Worm (Caenorhabditis elegans) whole organism, L4 larva: Measurements from ENCODE around the gene deb-1.

Experiments used
- ceh-32 ChIP-seq: sonication (generic microtip); optimal IDR thresholded peaks from 2 replicates; lab custom pipeline; 2016; ENCODE audit warnings: mild to moderate bottlenecking, missing genetic modification characterization, missing compliant biosample characterization; ENCODE audit not compliant: poor library complexity
- daf-8 ChIP-seq: fragments of 200-800 bp; sonication (Bioruptor generic); IDR thresholded peaks from 2 replicates; pipeline ENCODE4 v1.3.6; 2022; ENCODE audit warnings: missing genetic modification characterization, missing compliant biosample characterization
- fos-1 ChIP-seq: fragments of 150-350 bp; optimal IDR thresholded peaks from 2 replicates; lab custom pipeline; 2014; ENCODE audit warnings: missing biosample characterization, missing genetic modification characterization
- hlh-30 ChIP-seq: sonication (generic microtip); optimal IDR thresholded peaks from 2 replicates; lab custom pipeline; 2017; ENCODE audit warnings: antibody characterized with exemption, mild to moderate bottlenecking, missing genetic modification characterization, missing compliant biosample characterization; ENCODE audit not compliant: insufficient read depth
- lin-39 ChIP-seq: fragments of 150-350 bp; optimal IDR thresholded peaks from 2 replicates; lab custom pipeline; 2014; ENCODE audit warnings: missing biosample characterization, missing genetic modification reagents, missing genetic modification characterization
- lsy-2 ChIP-seq, 2 experiments: fragments of 150-350 bp in 1 of 2; sonication (generic microtip) in 1 of 2; optimal IDR thresholded peaks; 2 replicates each; lab custom pipeline; 2014 to 2017; ENCODE audit warnings: missing biosample characterization in 2 of 2, missing genetic modification characterization in 2 of 2
- nhr-25 ChIP-seq: sonication (generic microtip); optimal IDR thresholded peaks from 2 replicates; lab custom pipeline; 2017; ENCODE audit warnings: missing genetic modification characterization, mild to moderate bottlenecking, missing compliant biosample characterization, antibody characterized with exemption, moderate library complexity, borderline replicate concordance; ENCODE audit not compliant: insufficient read depth
- nhr-28 ChIP-seq: fragments of 150-350 bp; optimal IDR thresholded peaks from 2 replicates; lab custom pipeline; 2014; ENCODE audit warnings: missing biosample characterization, missing genetic modification characterization
- nhr-77 ChIP-seq: fragments of 150-350 bp; optimal IDR thresholded peaks from 2 replicates; lab custom pipeline; 2014; ENCODE audit warnings: missing biosample characterization, missing genetic modification characterization
- snpc-4 ChIP-seq: fragments of 150-350 bp; optimal IDR thresholded peaks from 2 replicates; lab custom pipeline; 2014; ENCODE audit warnings: missing biosample characterization, missing genetic modification characterization
- unc-130 ChIP-seq: sonication (generic microtip); optimal IDR thresholded peaks from 2 replicates; lab custom pipeline; 2016; ENCODE audit warnings: missing genetic modification reagents, missing genetic modification characterization, missing compliant biosample characterization
- unc-62 ChIP-seq, 3 experiments: fragments of 150-350 bp in 1 of 3; sonication (generic microtip); optimal IDR thresholded peaks in 2 of 3; peaks in 1 of 3; 1 replicate in 1 of 3; 2 replicates in 2 of 3; lab custom pipeline; 2014 to 2017; ENCODE audit warnings: missing biosample characterization in 3 of 3, missing genetic modification characterization in 3 of 3, missing genetic modification reagents in 3 of 3, missing genotype in 1 of 3

- TF ChIP-seq unc-130 (GFP tag; lab: Kevin White, UChicago), result no peak
- TF ChIP-seq fos-1 (tag; lab: Kevin White, UChicago), result no peak
- TF ChIP-seq snpc-4 (tag; lab: Kevin White, UChicago), result no peak
- TF ChIP-seq nhr-28 (tag; lab: Kevin White, UChicago), result no peak
- TF ChIP-seq unc-62 (GFP tag; optimal IDR thresholded peaks at IDR 0.05 in 1 of 2; lab: Kevin White, UChicago), result no peak
- no peak for TF ChIP-seq unc-62 (tag; optimal IDR thresholded peaks at IDR 0.05; lab: Kevin White, UChicago)
- no peak for TF ChIP-seq daf-8 (GFP tag; lab: Robert Waterston, UW)
- TF ChIP-seq ceh-32 (tag; lab: Kevin White, UChicago), result no peak
- TF ChIP-seq nhr-77 (tag; lab: Kevin White, UChicago), result no peak
- no peak for TF ChIP-seq lin-39
- TF ChIP-seq lsy-2 (tag; optimal IDR thresholded peaks at IDR 0.05; lab: Kevin White, UChicago), result no peak
- TF ChIP-seq nhr-25 (tag; lab: Kevin White, UChicago), result no peak
- no peak for TF ChIP-seq hlh-30 (tag; lab: Kevin White, UChicago)
These were observed 12.9 kb downstream of the deb-1 start, which contains the start of gene Y43B11AR.1 for ce11 chrIV:7081214-7081613.
